Fruit fly (Drosophila melanogaster): ENCODE measurements around the gene Dic61B.
A peak's percentile ranks its signal among the peaks of the same experiment; 100 is the strongest.

DNA sequence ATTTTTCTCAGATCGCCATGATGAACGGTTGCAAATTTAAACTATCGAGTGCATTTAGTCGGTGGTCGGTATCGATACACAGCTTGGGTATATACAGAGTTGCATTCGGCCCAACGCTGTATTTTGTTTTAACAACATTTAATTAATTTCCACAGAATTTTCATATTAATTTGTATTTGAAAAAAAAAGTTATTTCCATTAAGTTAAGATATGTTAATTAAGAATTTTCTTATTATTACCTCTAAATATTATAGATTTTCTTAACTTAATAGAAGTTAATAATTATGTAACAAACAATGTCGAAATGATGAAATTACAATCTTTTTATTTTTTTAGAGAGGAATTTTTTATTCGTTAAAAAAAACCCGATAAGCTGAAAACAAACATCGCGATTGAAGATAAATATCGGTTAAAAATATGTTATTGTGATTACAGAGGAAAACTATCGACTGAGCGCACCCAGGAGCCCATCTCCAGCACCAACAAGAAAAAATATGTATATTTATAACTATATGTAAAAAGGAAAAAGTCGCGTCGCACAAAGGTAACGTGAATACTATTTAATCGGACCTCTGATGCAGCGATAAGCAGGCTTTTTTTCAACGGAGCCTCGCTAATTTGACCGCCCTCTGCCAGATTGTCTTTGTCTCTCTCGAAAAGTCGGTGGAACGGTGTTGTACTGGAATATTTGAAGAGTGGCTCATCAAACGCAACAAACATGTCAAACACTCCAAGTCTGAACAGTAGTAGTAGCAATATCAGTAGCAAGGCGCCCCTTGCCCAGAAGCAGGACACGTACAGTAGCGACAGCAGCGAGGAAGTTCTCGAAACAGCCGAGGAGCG lies 47.6 kb upstream of the Dic61B start, which contains the start of the genes rno and mri:
- no peak for TF ChIP-seq pad (GFP tag; optimal IDR thresholded peaks at IDR 0.05)
- peak; percentile 44 for TF ChIP-seq CG1620 (GFP tag; optimal IDR thresholded peaks at IDR 0.05)
- TF ChIP-seq toe (GFP tag; optimal IDR thresholded peaks at IDR 0.05): no peak
- TF ChIP-seq CG7045 (GFP tag; optimal IDR thresholded peaks at IDR 0.05): peak; percentile 47

All from whole organism, adult.